Fruit fly (Drosophila melanogaster) whole organism, embryonic: Measurements from ENCODE around the gene Alp13.

Experiments
- Blimp-1 ChIP-seq: fragments of 200-800 bp; sonication (Bioruptor generic); optimal IDR thresholded peaks from 3 replicates; lab custom pipeline; 2018; ENCODE audit warnings: missing biosample characterization, missing genetic modification characterization, mild to moderate bottlenecking, moderate library complexity, missing genetic modification reagents
- BtbVII ChIP-seq: fragments of 200-800 bp; sonication (Bioruptor generic); optimal IDR thresholded peaks from 3 replicates; lab custom pipeline; 2017; ENCODE audit warnings: missing biosample characterization, mild to moderate bottlenecking, missing genetic modification characterization
- Bteb2 ChIP-seq: fragments of 200-800 bp; sonication (Bioruptor generic); optimal IDR thresholded peaks from 2 replicates; lab custom pipeline; 2016; ENCODE audit warnings: missing biosample characterization, missing genetic modification characterization
- CG10274 ChIP-seq: fragments of 200-800 bp; sonication (Bioruptor generic); optimal IDR thresholded peaks from 3 replicates; lab custom pipeline; 2017; ENCODE audit warnings: missing biosample characterization, mild to moderate bottlenecking, missing genetic modification characterization
- CG11560 ChIP-seq: fragments of 200-800 bp; sonication (Bioruptor generic); IDR thresholded peaks from 3 replicates; pipeline ENCODE4 v1.3.6; 2022; ENCODE audit warnings: missing biosample characterization, missing genetic modification characterization
- CG14050 ChIP-seq: fragments of 200-800 bp; sonication (Bioruptor generic); IDR thresholded peaks from 3 replicates; pipeline ENCODE4 v1.3.6; 2022; ENCODE audit warnings: missing biosample characterization, missing genetic modification characterization
- CG14710 ChIP-seq: fragments of 200-800 bp; sonication (Bioruptor generic); optimal IDR thresholded peaks from 3 replicates; lab custom pipeline; 2019; ENCODE audit warnings: missing biosample characterization, mild to moderate bottlenecking, missing genetic modification characterization, moderate library complexity
- CG15696 ChIP-seq: fragments of 200-800 bp; sonication (Bioruptor generic); optimal IDR thresholded peaks from 2 replicates; lab custom pipeline; 2019; ENCODE audit warnings: missing biosample characterization, mild to moderate bottlenecking, missing genetic modification characterization, moderate library complexity
- CG17359 ChIP-seq: fragments of 200-800 bp; sonication (Bioruptor generic); optimal IDR thresholded peaks from 3 replicates; lab custom pipeline; 2018; ENCODE audit warnings: missing biosample characterization, mild to moderate bottlenecking, missing genetic modification characterization, moderate library complexity
- CG17829 ChIP-seq: fragments of 200-800 bp; optimal IDR thresholded peaks from 2 replicates; lab custom pipeline; 2019; ENCODE audit warnings: missing biosample characterization, mild to moderate bottlenecking, missing genetic modification characterization, moderate library complexity
- CG2116 ChIP-seq: fragments of 200-800 bp; sonication (Bioruptor generic); optimal IDR thresholded peaks from 3 replicates; lab custom pipeline; 2018; ENCODE audit warnings: missing biosample characterization, mild to moderate bottlenecking, missing genetic modification characterization
- CG2129 ChIP-seq: fragments of 200-800 bp; sonication (Bioruptor generic); IDR thresholded peaks from 2 replicates; pipeline ENCODE4 v1.3.6; 2022; ENCODE audit warnings: missing biosample characterization, missing genetic modification characterization; ENCODE audit not compliant: partially characterized antibody
- CG3065 ChIP-seq: fragments of 200-800 bp; sonication (Bioruptor generic); optimal IDR thresholded peaks from 2 replicates; lab custom pipeline; 2016; ENCODE audit warnings: missing biosample characterization, missing genetic modification characterization
- CG31224 ChIP-seq: fragments of 200-800 bp; sonication (Bioruptor generic); IDR thresholded peaks from 2 replicates; pipeline ENCODE4 v1.3.6; 2022; ENCODE audit warnings: missing biosample characterization, missing genetic modification characterization
- CG32532 ChIP-seq: fragments of 200-800 bp; sonication (Bioruptor generic); IDR thresholded peaks from 2 replicates; pipeline ENCODE4 v1.3.6; 2022; ENCODE audit warnings: missing biosample characterization, missing genetic modification characterization
- CG6175 ChIP-seq: fragments of 200-800 bp; sonication (Bioruptor generic); IDR thresholded peaks from 3 replicates; pipeline ENCODE4 v1.3.6; 2022; ENCODE audit warnings: missing biosample characterization, missing genetic modification characterization
- CG6654 ChIP-seq: fragments of 200-800 bp; sonication (Bioruptor generic); optimal IDR thresholded peaks from 2 replicates; lab custom pipeline; 2017; ENCODE audit warnings: missing biosample characterization, mild to moderate bottlenecking, missing genetic modification characterization
- CG6765 ChIP-seq: fragments of 200-800 bp; sonication (Bioruptor generic); optimal IDR thresholded peaks from 3 replicates; lab custom pipeline; 2017; ENCODE audit warnings: missing biosample characterization, mild to moderate bottlenecking, missing genetic modification characterization
- CG8290 ChIP-seq, 3 experiments: fragments of 200-800 bp; sonication (Bioruptor generic); optimal IDR thresholded peaks; 2 replicates each; lab custom pipeline; 2016 to 2019; ENCODE audit warnings: missing biosample characterization in 3 of 3, missing genetic modification characterization in 3 of 3, mild to moderate bottlenecking in 2 of 3, moderate library complexity in 1 of 3
- CG8924 ChIP-seq: fragments of 200-800 bp; optimal IDR thresholded peaks from 3 replicates; lab custom pipeline; 2019; ENCODE audit warnings: missing biosample characterization, mild to moderate bottlenecking, missing genetic modification characterization, moderate library complexity
- CG9437 ChIP-seq: fragments of 200-800 bp; sonication (Bioruptor generic); optimal IDR thresholded peaks from 2 replicates; lab custom pipeline; 2018; ENCODE audit warnings: missing biosample characterization, mild to moderate bottlenecking, missing genetic modification characterization
- CG9876 ChIP-seq: fragments of 200-800 bp; sonication (Bioruptor generic); optimal IDR thresholded peaks from 2 replicates; lab custom pipeline; 2016; ENCODE audit warnings: missing biosample characterization, missing genetic modification characterization
- CTCF ChIP-seq: fragments of 200-800 bp; sonication (Bioruptor generic); optimal IDR thresholded peaks from 2 replicates; lab custom pipeline; 2017; ENCODE audit warnings: missing biosample characterization, mild to moderate bottlenecking, missing genetic modification characterization, moderate library complexity
- Dfd ChIP-seq, 2 experiments: fragments of >200 bp; optimal IDR thresholded peaks; 2 replicates each; lab custom pipeline; 2017; ENCODE audit warnings: missing biosample characterization in 2 of 2, missing genetic modification characterization in 2 of 2
- Gsc ChIP-seq: fragments of 200-800 bp; sonication (Bioruptor generic); IDR thresholded peaks from 2 replicates; pipeline ENCODE4 v1.3.6; 2022; ENCODE audit warnings: missing biosample characterization, missing genetic modification characterization
- MESR4 ChIP-seq: fragments of 200-800 bp; sonication (Bioruptor generic); optimal IDR thresholded peaks from 2 replicates; lab custom pipeline; 2018; ENCODE audit warnings: missing biosample characterization, mild to moderate bottlenecking, missing genetic modification characterization, moderate library complexity
- Sox102F ChIP-seq: fragments of 200-800 bp; sonication (Bioruptor generic); optimal IDR thresholded peaks from 2 replicates; lab custom pipeline; 2018; ENCODE audit warnings: missing biosample characterization, mild to moderate bottlenecking, missing genetic modification characterization, moderate library complexity
- Stat92E ChIP-seq, 3 experiments: fragments of >200 bp in 2 of 3; fragments of 200-800 bp in 1 of 3; sonication (Bioruptor generic) in 1 of 3; optimal IDR thresholded peaks; 2 replicates each; lab custom pipeline; 2017 to 2019; ENCODE audit warnings: missing biosample characterization in 3 of 3, missing genetic modification characterization in 3 of 3, mild to moderate bottlenecking in 1 of 3, moderate library complexity in 1 of 3
- Taf1 ChIP-seq: fragments of 200-800 bp; sonication (Bioruptor generic); IDR thresholded peaks from 2 replicates; pipeline ENCODE4 v1.3.6; 2022; ENCODE audit warnings: missing biosample characterization, missing genetic modification characterization
- Trl ChIP-seq, 3 experiments: fragments of >200 bp in 2 of 3; fragments of 200-800 bp in 1 of 3; sonication (Bioruptor generic) in 1 of 3; optimal IDR thresholded peaks; 2 replicates in 1 of 3; 3 replicates in 2 of 3; lab custom pipeline; 2016 to 2017; ENCODE audit warnings: missing biosample characterization in 1 of 3, missing genetic modification characterization in 1 of 3
- ap ChIP-seq: fragments of 200-800 bp; sonication (Bioruptor generic); IDR thresholded peaks from 2 replicates; pipeline ENCODE4 v1.3.6; 2022; ENCODE audit warnings: missing biosample characterization, missing genetic modification characterization
- bbx ChIP-seq: fragments of 200-800 bp; sonication (Bioruptor generic); IDR thresholded peaks from 2 replicates; pipeline ENCODE4 v1.3.6; 2022; ENCODE audit warnings: missing biosample characterization, missing genetic modification characterization; ENCODE audit not compliant: partially characterized antibody
- btn ChIP-seq: fragments of 200-800 bp; sonication (Bioruptor generic); optimal IDR thresholded peaks from 2 replicates; lab custom pipeline; 2016; ENCODE audit warnings: missing biosample characterization, missing genetic modification characterization
- cad ChIP-seq: fragments of >200 bp; optimal IDR thresholded peaks from 2 replicates; lab custom pipeline; 2017; ENCODE audit warnings: missing biosample characterization, missing genetic modification characterization
- cg ChIP-seq: fragments of 200-800 bp; sonication (Bioruptor generic); optimal IDR thresholded peaks from 3 replicates; lab custom pipeline; 2019; ENCODE audit warnings: missing biosample characterization, mild to moderate bottlenecking, missing genetic modification characterization, moderate library complexity
- chm ChIP-seq: fragments of 200-800 bp; sonication (Bioruptor generic); IDR thresholded peaks from 2 replicates; pipeline ENCODE4 v1.3.6; 2022; ENCODE audit warnings: missing biosample characterization, missing genetic modification characterization
- esg ChIP-seq: fragments of 200-800 bp; sonication (Bioruptor generic); conservative IDR thresholded peaks from 2 replicates; pipeline ENCODE4 v1.3.6; 2022; ENCODE audit warnings: missing biosample characterization, missing genetic modification characterization
- fu2 ChIP-seq: fragments of 200-800 bp; sonication (Bioruptor generic); optimal IDR thresholded peaks from 2 replicates; lab custom pipeline; 2016; ENCODE audit warnings: missing biosample characterization, missing genetic modification characterization
- gcm ChIP-seq: fragments of 200-800 bp; sonication (Bioruptor generic); optimal IDR thresholded peaks from 2 replicates; lab custom pipeline; 2019; ENCODE audit warnings: missing biosample characterization, mild to moderate bottlenecking, missing genetic modification characterization, moderate library complexity
- grn ChIP-seq: fragments of 200-800 bp; sonication (Bioruptor generic); optimal IDR thresholded peaks from 3 replicates; lab custom pipeline; 2017; ENCODE audit warnings: missing biosample characterization, missing genetic modification characterization
- jigr1 ChIP-seq: fragments of 200-800 bp; sonication (Bioruptor generic); IDR thresholded peaks from 3 replicates; pipeline ENCODE4 v1.3.6; 2022; ENCODE audit warnings: missing biosample characterization, missing genetic modification characterization
- luna ChIP-seq: fragments of 200-800 bp; sonication (Bioruptor generic); optimal IDR thresholded peaks from 2 replicates; lab custom pipeline; 2016; ENCODE audit warnings: missing biosample characterization, missing genetic modification characterization
- nerfin-2 ChIP-seq: fragments of 200-800 bp; sonication (Bioruptor generic); IDR thresholded peaks from 2 replicates; pipeline ENCODE4 v1.3.6; 2022; ENCODE audit warnings: missing biosample characterization, missing genetic modification characterization; ENCODE audit not compliant: partially characterized antibody
- peb ChIP-seq: fragments of 200-800 bp; sonication (Bioruptor generic); IDR thresholded peaks from 2 replicates; pipeline ENCODE4 v1.3.6; 2022; ENCODE audit warnings: missing biosample characterization, missing genetic modification characterization
- sd ChIP-seq: fragments of 200-800 bp; sonication (Bioruptor generic); optimal IDR thresholded peaks from 3 replicates; lab custom pipeline; 2018; ENCODE audit warnings: missing biosample characterization, mild to moderate bottlenecking, missing genetic modification characterization, moderate library complexity
- sens ChIP-seq: fragments of 200-800 bp; sonication (Bioruptor generic); peaks from one replicate; lab custom pipeline; 2016; ENCODE audit warnings: missing biosample characterization, missing genetic modification characterization
- slou ChIP-seq: fragments of 200-800 bp; sonication (Bioruptor generic); optimal IDR thresholded peaks from 3 replicates; lab custom pipeline; 2016; ENCODE audit warnings: missing biosample characterization, missing genetic modification characterization
- tio ChIP-seq: fragments of 200-800 bp; sonication (Bioruptor generic); optimal IDR thresholded peaks from 2 replicates; lab custom pipeline; 2017; ENCODE audit warnings: missing biosample characterization, missing genetic modification characterization, inconsistent platforms
- trh ChIP-seq: fragments of 200-800 bp; sonication (Bioruptor generic); optimal IDR thresholded peaks from 2 replicates; lab custom pipeline; 2016; ENCODE audit warnings: missing biosample characterization, missing genetic modification characterization
- wor ChIP-seq: fragments of 200-800 bp; sonication (Bioruptor generic); IDR thresholded peaks from 2 replicates; pipeline ENCODE4 v1.3.6; 2022; ENCODE audit warnings: missing biosample characterization, missing genetic modification characterization
- yki ChIP-seq: fragments of >200 bp; optimal IDR thresholded peaks from 3 replicates; lab custom pipeline; 2018
- zen ChIP-seq: fragments of 200-800 bp; sonication (Bioruptor generic); optimal IDR thresholded peaks from 3 replicates; lab custom pipeline; 2018; ENCODE audit warnings: missing biosample characterization, mild to moderate bottlenecking, missing genetic modification characterization, moderate library complexity

Alp13 gene

dm6 chr3R:10084914-10085313 lies 9.7 kb upstream of the Alp13 start (continued):
- no peak for TF ChIP-seq cad (GFP tag; lab: Kevin White, UChicago)
- no peak for TF ChIP-seq chm (GFP tag; lab: Robert Waterston, UW)
- TF ChIP-seq esg (GFP tag; lab: Robert Waterston, UW) = peak; percentile 37; the same call in 1 of the 2 replicates
- TF ChIP-seq cg (GFP tag; lab: Kevin White, UChicago) = no peak
- peak; percentile 7 for TF ChIP-seq Sox102F (GFP tag; lab: Kevin White, UChicago)
- no peak for TF ChIP-seq nerfin-2 (GFP tag; lab: Robert Waterston, UW)
- peak; percentile 65 for TF ChIP-seq BtbVII (GFP tag; lab: Kevin White, UChicago)
- no peak for TF ChIP-seq CG2116 (GFP tag; lab: Kevin White, UChicago)
- TF ChIP-seq grn = no peak
- 0 out of 3 replicates have a peak, but pooled peaks have one; percentile 44 for TF ChIP-seq CG6175
- no peak for TF ChIP-seq ap (GFP tag; lab: Robert Waterston, UW)
- TF ChIP-seq CG17359 = peak; percentile 32
- TF ChIP-seq CG3065 (GFP tag; lab: Kevin White, UChicago) = no peak
- TF ChIP-seq CG17829 = no peak
- no peak for TF ChIP-seq CG15696
- TF ChIP-seq CG8290 (GFP tag; optimal IDR thresholded peaks at IDR 0.05; lab: Kevin White, UChicago) = no peak
- peak in 1 of 2 experiments; percentile 70 for TF ChIP-seq CG8290 (tag; optimal IDR thresholded peaks at IDR 0.05; lab: Kevin White, UChicago)
- no peak for TF ChIP-seq CG2129 (GFP tag; lab: Robert Waterston, UW)
- peak; percentile 16 for TF ChIP-seq CG6654 (GFP tag; lab: Kevin White, UChicago)
- TF ChIP-seq Taf1 (GFP tag; lab: Robert Waterston, UW) = peak; percentile 66
- no peak for TF ChIP-seq CG14050 (GFP tag; lab: Robert Waterston, UW)
- TF ChIP-seq Trl (optimal IDR thresholded peaks at IDR 0.05; lab: Kevin White, UChicago) = no peak
- no peak for TF ChIP-seq Trl (GFP tag; optimal IDR thresholded peaks at IDR 0.05; lab: Kevin White, UChicago)
- TF ChIP-seq trh = no peak
- no peak for TF ChIP-seq CG8924
- TF ChIP-seq Gsc (GFP tag; lab: Robert Waterston, UW) = no peak
- TF ChIP-seq wor (GFP tag; lab: Robert Waterston, UW) = no peak
- no peak for TF ChIP-seq MESR4 (GFP tag; lab: Kevin White, UChicago)
- TF ChIP-seq luna = peak; percentile 35
- no peak for TF ChIP-seq Blimp-1 (GFP tag; lab: Kevin White, UChicago)
- no peak for TF ChIP-seq tio (GFP tag; lab: Kevin White, UChicago)
- TF ChIP-seq sens (GFP tag; lab: Kevin White, UChicago) = peak; percentile 74
- TF ChIP-seq CG6765 (GFP tag; lab: Kevin White, UChicago) = no peak
- no peak for TF ChIP-seq zen (tag; lab: Kevin White, UChicago)
- TF ChIP-seq CG10274 (GFP tag; lab: Kevin White, UChicago) = peak; percentile 22
- no peak for TF ChIP-seq CTCF (GFP tag; lab: Kevin White, UChicago)
- peak; percentile 26 for TF ChIP-seq Bteb2 (GFP tag; lab: Kevin White, UChicago)
- no peak for TF ChIP-seq slou (GFP tag; lab: Kevin White, UChicago)
- no peak for TF ChIP-seq peb (GFP tag; lab: Robert Waterston, UW)
- no peak for TF ChIP-seq btn (GFP tag; lab: Kevin White, UChicago)
- no peak for TF ChIP-seq CG14710 (tag; lab: Kevin White, UChicago)
- TF ChIP-seq Stat92E (GFP tag; optimal IDR thresholded peaks at IDR 0.05; lab: Kevin White, UChicago) = no peak
- TF ChIP-seq CG32532 = peak; percentile 82
- no peak for TF ChIP-seq Dfd (GFP tag; optimal IDR thresholded peaks at IDR 0.05; lab: Kevin White, UChicago)
- no peak; the same call in 2 of the 3 replicates for TF ChIP-seq CG11560 (tag; lab: Robert Waterston, UW)
- TF ChIP-seq sd (tag; lab: Kevin White, UChicago) = peak; percentile 7
- TF ChIP-seq gcm = no peak
- no peak for TF ChIP-seq CG9437 (GFP tag; lab: Kevin White, UChicago)
- peak; percentile 56 for TF ChIP-seq CG31224
- TF ChIP-seq yki (lab: Kevin White, UChicago) = no peak
- TF ChIP-seq CG9876 (GFP tag; lab: Kevin White, UChicago) = peak; percentile 28
- no peak; the same call in 2 of the 3 replicates for TF ChIP-seq jigr1 (GFP tag; lab: Robert Waterston, UW)
- no peak for TF ChIP-seq bbx (GFP tag; lab: Robert Waterston, UW)
- peak; percentile 63 for TF ChIP-seq fu2 (GFP tag; lab: Kevin White, UChicago)
